Worm (Caenorhabditis elegans) whole organism, L4 larva: ENCODE measurements around the gene F08F8.10.

ENCODE experiments used
- F10B5.3 ChIP-seq: sonication (generic microtip); optimal IDR thresholded peaks from 2 replicates; lab custom pipeline; 2016; ENCODE audit warnings: mild to moderate bottlenecking, missing genetic modification characterization, missing compliant biosample characterization
- F44E2.7 ChIP-seq: fragments of 200-800 bp; sonication (Bioruptor generic); IDR thresholded peaks from 2 replicates; pipeline ENCODE4 v2.1.2; 2022; ENCODE audit warnings: missing genetic modification characterization, missing compliant biosample characterization
- R02D3.7 ChIP-seq: fragments of 150-350 bp; sonication (generic microtip); optimal IDR thresholded peaks from 3 replicates; lab custom pipeline; 2014; ENCODE audit warnings: missing biosample characterization, missing genetic modification characterization
- T20F7.1 ChIP-seq: fragments of 200-800 bp; sonication (Bioruptor generic); optimal IDR thresholded peaks from 2 replicates; lab custom pipeline; 2018; ENCODE audit warnings: mild to moderate bottlenecking, missing genetic modification characterization, missing compliant biosample characterization
- Y48G9A.11 ChIP-seq: fragments of 200-800 bp; sonication (Bioruptor generic); IDR thresholded peaks from 2 replicates; pipeline ENCODE4 v1.3.6; 2022; ENCODE audit warnings: missing genetic modification reagents, missing genetic modification characterization, missing compliant biosample characterization
- Y5F2A.4 ChIP-seq: fragments of 200-800 bp; sonication (Bioruptor generic); optimal IDR thresholded peaks from 2 replicates; lab custom pipeline; 2018; ENCODE audit warnings: mild to moderate bottlenecking, missing genetic modification characterization, missing compliant biosample characterization
- aha-1 ChIP-seq: fragments of 150-350 bp; peaks from one replicate; lab custom pipeline; 2014; ENCODE audit warnings: missing biosample characterization, missing genetic modification characterization
- arid-1 ChIP-seq: fragments of 200-800 bp; sonication (Bioruptor generic); conservative IDR thresholded peaks from 2 replicates; pipeline ENCODE4 v1.3.6; 2022; ENCODE audit warnings: missing genetic modification reagents, missing genetic modification characterization, missing compliant biosample characterization
- attf-4 ChIP-seq: sonication (generic microtip); optimal IDR thresholded peaks from 3 replicates; lab custom pipeline; 2017; ENCODE audit warnings: missing biosample characterization, missing genetic modification characterization
- ceh-32 ChIP-seq: sonication (generic microtip); optimal IDR thresholded peaks from 2 replicates; lab custom pipeline; 2016; ENCODE audit warnings: mild to moderate bottlenecking, missing genetic modification characterization, missing compliant biosample characterization; ENCODE audit not compliant: poor library complexity
- ctbp-1 ChIP-seq: fragments of 200-800 bp; sonication (Bioruptor generic); IDR thresholded peaks from 2 replicates; pipeline ENCODE4 v1.3.6; 2022; ENCODE audit warnings: missing genetic modification reagents, missing genetic modification characterization, missing compliant biosample characterization
- daf-16 ChIP-seq, 3 experiments: sonication (generic microtip); optimal IDR thresholded peaks; 2 replicates each; lab custom pipeline; 2016 to 2017; ENCODE audit warnings: missing genetic modification characterization in 3 of 3, missing genetic modification reagents in 3 of 3, mild to moderate bottlenecking in 2 of 3, missing compliant biosample characterization in 2 of 3, missing biosample characterization in 1 of 3, moderate library complexity in 1 of 3
- dmd-6 ChIP-seq: fragments of 200-800 bp; sonication (Bioruptor generic); IDR thresholded peaks from 2 replicates; pipeline ENCODE4 v1.3.6; 2022; ENCODE audit warnings: missing genetic modification reagents, missing genetic modification characterization, missing compliant biosample characterization
- dve-1 ChIP-seq: sonication (generic microtip); optimal IDR thresholded peaks from 2 replicates; lab custom pipeline; 2017; ENCODE audit warnings: antibody characterized with exemption, mild to moderate bottlenecking, missing genetic modification characterization, missing compliant biosample characterization; ENCODE audit not compliant: insufficient read depth
- egl-43 ChIP-seq: fragments of 200-800 bp; sonication (Bioruptor generic); IDR thresholded peaks from 2 replicates; pipeline ENCODE4 v1.3.6; 2022; ENCODE audit warnings: missing genetic modification reagents, missing genetic modification characterization, missing compliant biosample characterization
- fos-1 ChIP-seq: fragments of 150-350 bp; optimal IDR thresholded peaks from 2 replicates; lab custom pipeline; 2014; ENCODE audit warnings: missing biosample characterization, missing genetic modification characterization
- hif-1 ChIP-seq, 2 experiments: sonication (generic microtip); optimal IDR thresholded peaks; 2 replicates each; lab custom pipeline; 2016 to 2017; ENCODE audit warnings: missing compliant biosample characterization in 2 of 2, missing genetic modification characterization in 2 of 2, missing genetic modification reagents in 2 of 2, missing genotype in 2 of 2, mild to moderate bottlenecking in 1 of 2
- hlh-11 ChIP-seq: fragments of 200-800 bp; sonication (Bioruptor generic); optimal IDR thresholded peaks from 2 replicates; lab custom pipeline; 2018; ENCODE audit warnings: mild to moderate bottlenecking, missing genetic modification characterization, missing compliant biosample characterization
- hlh-30 ChIP-seq: sonication (generic microtip); optimal IDR thresholded peaks from 2 replicates; lab custom pipeline; 2017; ENCODE audit warnings: antibody characterized with exemption, mild to moderate bottlenecking, missing genetic modification characterization, missing compliant biosample characterization; ENCODE audit not compliant: insufficient read depth
- lin-15B ChIP-seq: fragments of 150-350 bp; sonication (generic microtip); optimal IDR thresholded peaks from 3 replicates; lab custom pipeline; 2014; ENCODE audit warnings: missing biosample characterization, missing genetic modification characterization
- lin-39 ChIP-seq: fragments of 150-350 bp; optimal IDR thresholded peaks from 2 replicates; lab custom pipeline; 2014; ENCODE audit warnings: missing biosample characterization, missing genetic modification reagents, missing genetic modification characterization
- lsy-2 ChIP-seq, 2 experiments: fragments of 150-350 bp in 1 of 2; sonication (generic microtip) in 1 of 2; optimal IDR thresholded peaks; 2 replicates each; lab custom pipeline; 2014 to 2017; ENCODE audit warnings: missing biosample characterization in 2 of 2, missing genetic modification characterization in 2 of 2
- mdl-1 ChIP-seq, 2 experiments: fragments of 150-350 bp in 1 of 2; sonication (generic microtip) in 1 of 2; optimal IDR thresholded peaks; 2 replicates each; lab custom pipeline; 2014 to 2017; ENCODE audit warnings: missing biosample characterization in 2 of 2, missing genetic modification characterization in 2 of 2
- mep-1 ChIP-seq: fragments of 150-350 bp; sonication (generic microtip); optimal IDR thresholded peaks from 3 replicates; lab custom pipeline; 2014; ENCODE audit warnings: missing biosample characterization, missing genetic modification characterization
- mes-2 ChIP-seq: sonication (generic microtip); optimal IDR thresholded peaks from 2 replicates; lab custom pipeline; 2016; ENCODE audit warnings: missing genotype, mild to moderate bottlenecking, missing genetic modification characterization, missing compliant biosample characterization; ENCODE audit not compliant: poor library complexity, severe bottlenecking
- mxl-3 ChIP-seq: fragments of 200-800 bp; sonication (Bioruptor generic); optimal IDR thresholded peaks from 2 replicates; lab custom pipeline; 2018; ENCODE audit warnings: mild to moderate bottlenecking, missing genetic modification characterization, missing compliant biosample characterization
- nhr-102 ChIP-seq: sonication (generic microtip); optimal IDR thresholded peaks from 2 replicates; lab custom pipeline; 2016; ENCODE audit warnings: mild to moderate bottlenecking, missing genetic modification characterization, moderate library complexity, missing compliant biosample characterization
- nhr-11 ChIP-seq: fragments of 150-350 bp; optimal IDR thresholded peaks from 2 replicates; lab custom pipeline; 2014; ENCODE audit warnings: missing biosample characterization, missing genetic modification characterization
- nhr-41 ChIP-seq: fragments of 200-800 bp; sonication (Bioruptor generic); IDR thresholded peaks from 2 replicates; pipeline ENCODE4 v1.3.6; 2022; ENCODE audit warnings: missing genetic modification reagents, missing genetic modification characterization, missing compliant biosample characterization
- nhr-42 ChIP-seq: fragments of 200-800 bp; sonication (Bioruptor generic); IDR thresholded peaks from 2 replicates; pipeline ENCODE4 v1.3.6; 2022; ENCODE audit warnings: missing genetic modification characterization, missing compliant biosample characterization
- nhr-48 ChIP-seq: sonication (generic microtip); optimal IDR thresholded peaks from 2 replicates; lab custom pipeline; 2016; ENCODE audit warnings: mild to moderate bottlenecking, missing genetic modification characterization, missing compliant biosample characterization
- nhr-76 ChIP-seq: fragments of 150-350 bp; optimal IDR thresholded peaks from 2 replicates; lab custom pipeline; 2014; ENCODE audit warnings: missing biosample characterization, missing genetic modification characterization
- pha-4 ChIP-seq, 2 experiments: fragments of 150-350 bp in 1 of 2; fragments of 200-800 bp in 1 of 2; sonication (Bioruptor generic) in 1 of 2; IDR thresholded peaks in 1 of 2; optimal IDR thresholded peaks in 1 of 2; 2 replicates each; pipeline versions ENCODE4 v1.3.6 to Lab custom; 2014 to 2022; ENCODE audit warnings: missing genetic modification characterization in 2 of 2, missing genetic modification reagents in 2 of 2, missing biosample characterization in 1 of 2, missing compliant biosample characterization in 1 of 2
- pqm-1 ChIP-seq: sonication (generic microtip); optimal IDR thresholded peaks from 2 replicates; lab custom pipeline; 2017; ENCODE audit warnings: missing biosample characterization, missing genetic modification characterization
- sdz-12 ChIP-seq: fragments of 200-800 bp; sonication (Bioruptor generic); optimal IDR thresholded peaks from 2 replicates; lab custom pipeline; 2018; ENCODE audit warnings: mild to moderate bottlenecking, missing genetic modification characterization, missing compliant biosample characterization
- spr-3 ChIP-seq: fragments of 200-800 bp; sonication (Bioruptor generic); optimal IDR thresholded peaks from 2 replicates; lab custom pipeline; 2018; ENCODE audit warnings: mild to moderate bottlenecking, missing genetic modification characterization, missing compliant biosample characterization
- tag-97 ChIP-seq: fragments of 200-800 bp; sonication (Bioruptor generic); IDR thresholded peaks from 2 replicates; pipeline ENCODE4 v1.3.6; 2022; ENCODE audit warnings: missing genetic modification characterization, missing compliant biosample characterization
- unc-130 ChIP-seq: sonication (generic microtip); optimal IDR thresholded peaks from 2 replicates; lab custom pipeline; 2016; ENCODE audit warnings: missing genetic modification reagents, missing genetic modification characterization, missing compliant biosample characterization
- unc-39 ChIP-seq: sonication (generic microtip); optimal IDR thresholded peaks from 2 replicates; lab custom pipeline; 2017; ENCODE audit warnings: missing biosample characterization, missing genetic modification characterization
- unc-62 ChIP-seq, 3 experiments: fragments of 150-350 bp in 1 of 3; sonication (generic microtip); optimal IDR thresholded peaks in 2 of 3; peaks in 1 of 3; 1 replicate in 1 of 3; 2 replicates in 2 of 3; lab custom pipeline; 2014 to 2017; ENCODE audit warnings: missing biosample characterization in 3 of 3, missing genetic modification characterization in 3 of 3, missing genetic modification reagents in 3 of 3, missing genotype in 1 of 3
- zfp-2 ChIP-seq: sonication (generic microtip); optimal IDR thresholded peaks from 2 replicates; lab custom pipeline; 2016; ENCODE audit warnings: mild to moderate bottlenecking, missing genetic modification characterization, missing compliant biosample characterization
- zfp-3 ChIP-seq: fragments of 200-800 bp; sonication (Bioruptor generic); conservative IDR thresholded peaks from 2 replicates; pipeline ENCODE4 v1.3.6; 2022; ENCODE audit warnings: missing genetic modification reagents, missing genetic modification characterization, missing compliant biosample characterization
- zip-11 ChIP-seq: fragments of 200-800 bp; sonication (Bioruptor generic); IDR thresholded peaks from 2 replicates; pipeline ENCODE4 v1.3.6; 2022; ENCODE audit warnings: missing genetic modification characterization, missing compliant biosample characterization

The F08F8.10 gene

DNA sequence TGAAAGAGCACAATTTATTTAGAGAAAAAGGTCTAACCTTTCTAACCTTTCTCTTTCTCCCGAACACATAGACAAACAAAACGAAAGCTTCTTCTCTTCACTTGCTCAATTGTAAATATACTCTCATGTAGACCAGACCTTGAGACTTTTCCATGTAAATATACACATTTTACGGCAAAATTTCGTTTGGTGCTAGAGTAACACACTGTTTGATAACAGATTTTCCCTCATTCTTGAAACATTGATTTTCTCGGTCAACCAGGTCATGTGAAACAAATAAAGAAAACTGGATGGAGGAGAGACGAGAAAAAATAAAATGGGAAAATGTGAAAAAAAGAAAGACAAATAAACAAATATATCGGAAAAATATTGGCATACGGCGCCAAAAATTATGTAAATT lies 35.2 kb downstream of the F08F8.10 start (continued):
- TF ChIP-seq hif-1 (tag; optimal IDR thresholded peaks at IDR 0.05; lab: Kevin White, UChicago) = no peak
- no peak for TF ChIP-seq pqm-1 (tag; lab: Kevin White, UChicago)

DNA sequence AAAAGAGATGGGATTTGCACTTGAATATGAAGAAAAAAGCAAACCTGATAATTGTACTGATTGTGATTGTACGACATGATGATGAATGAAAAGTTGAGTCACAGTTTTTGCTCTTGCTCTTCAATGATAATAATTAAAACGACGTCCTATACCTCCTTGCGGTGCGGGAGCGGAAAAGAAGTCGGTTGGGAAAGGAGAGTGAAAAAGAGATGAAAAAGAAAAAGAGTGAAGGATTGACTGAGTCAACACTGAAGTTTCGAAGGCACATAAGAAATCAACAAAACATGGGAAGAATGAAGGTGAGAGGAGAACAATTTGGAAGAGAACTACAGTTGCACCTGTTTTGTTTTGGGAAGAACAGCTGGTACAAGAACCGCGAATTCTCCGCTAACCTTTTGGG lies 37.8 kb downstream of the F08F8.10 start, which contains the start of gene F56C9.8:
Gene F56C9.8, minus strand, starts transcription at position 120 of the 400 bp plus-strand sequence.
- TF ChIP-seq dmd-6 (GFP tag; lab: Robert Waterston, UW) (no peak), unc-39 (tag; lab: Kevin White, UChicago) (no peak), mes-2 (tag; lab: Kevin White, UChicago) (no peak), nhr-48 (tag; lab: Kevin White, UChicago) (no peak), hlh-11 (tag; lab: Kevin White, UChicago) (peak; percentile 8), zfp-3 (GFP tag; lab: Robert Waterston, UW) (no peak), mxl-3 (no peak), daf-16 (GFP tag; optimal IDR thresholded peaks at IDR 0.05; lab: Kevin White, UChicago) (no peak), daf-16 (tag; optimal IDR thresholded peaks at IDR 0.05; lab: Kevin White, UChicago) (peak; percentile 56), tag-97 (GFP tag; lab: Robert Waterston, UW) (no peak), mep-1 (tag; lab: Kevin White, UChicago) (no peak), pqm-1 (tag; lab: Kevin White, UChicago) (peak; percentile 26), nhr-102 (tag; lab: Kevin White, UChicago) (no peak), unc-130 (GFP tag; lab: Kevin White, UChicago) (no peak), nhr-41 (GFP tag; lab: Robert Waterston, UW) (no peak), lsy-2 (tag; optimal IDR thresholded peaks at IDR 0.05; lab: Kevin White, UChicago) (no peak), mdl-1 (tag; optimal IDR thresholded peaks at IDR 0.05; lab: Kevin White, UChicago) (no peak), unc-62 (GFP tag; optimal IDR thresholded peaks at IDR 0.05 in 1 of 2; lab: Kevin White, UChicago) (no peak), unc-62 (tag; optimal IDR thresholded peaks at IDR 0.05; lab: Kevin White, UChicago) (no peak), hif-1 (tag; optimal IDR thresholded peaks at IDR 0.05; lab: Kevin White, UChicago) (no peak), Y48G9A.11 (GFP tag; lab: Robert Waterston, UW) (no peak)

DNA sequence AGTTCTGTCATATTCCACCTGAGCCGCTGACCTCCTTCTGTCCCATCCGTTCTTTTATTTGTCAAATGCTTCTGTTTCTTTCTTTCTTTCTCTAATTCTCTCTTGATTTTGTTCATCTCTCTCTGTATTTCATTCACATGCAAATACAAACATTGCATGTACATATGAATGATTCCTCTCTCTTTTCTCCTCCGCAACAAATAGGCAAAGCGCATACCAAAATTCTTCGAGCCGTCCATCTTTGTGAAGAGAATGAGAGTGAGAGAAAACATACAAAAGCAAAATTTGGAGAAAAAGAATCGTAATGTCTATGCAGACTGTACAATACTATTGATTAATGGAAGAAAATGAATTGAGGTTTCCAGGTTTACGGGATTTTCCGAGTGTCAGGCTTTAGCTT lies 39.8 kb downstream of the F08F8.10 start:
- TF ChIP-seq unc-62 (GFP tag; optimal IDR thresholded peaks at IDR 0.05 in 1 of 2; lab: Kevin White, UChicago) = peak in 1 of 2 experiments; percentile 53
- no peak for TF ChIP-seq unc-62 (tag; optimal IDR thresholded peaks at IDR 0.05; lab: Kevin White, UChicago)
- TF ChIP-seq hlh-30 (tag; lab: Kevin White, UChicago) = peak; percentile 23
- no peak for TF ChIP-seq dmd-6 (GFP tag; lab: Robert Waterston, UW)
- TF ChIP-seq nhr-11 (tag; lab: Kevin White, UChicago) = no peak
- peak; percentile 69 for TF ChIP-seq pqm-1 (tag; lab: Kevin White, UChicago)
- no peak for TF ChIP-seq zip-11 (GFP tag; lab: Robert Waterston, UW)
- no peak for TF ChIP-seq spr-3 (GFP tag; lab: Kevin White, UChicago)
- TF ChIP-seq F44E2.7 (GFP tag; lab: Robert Waterston, UW) = no peak
- no peak for TF ChIP-seq egl-43 (GFP tag; lab: Robert Waterston, UW)
- no peak for TF ChIP-seq T20F7.1 (GFP tag; lab: Kevin White, UChicago)
- peak; percentile 20 for TF ChIP-seq hlh-11 (tag; lab: Kevin White, UChicago)
- TF ChIP-seq fos-1 (tag; lab: Kevin White, UChicago) = no peak
- no peak for TF ChIP-seq ceh-32 (tag; lab: Kevin White, UChicago)
- TF ChIP-seq Y48G9A.11 (GFP tag; lab: Robert Waterston, UW) = no peak
- TF ChIP-seq nhr-76 (tag; lab: Kevin White, UChicago) = no peak
- no peak for TF ChIP-seq lin-15B (tag; lab: Kevin White, UChicago)
- TF ChIP-seq R02D3.7 (tag; lab: Kevin White, UChicago) = no peak
- TF ChIP-seq sdz-12 = no peak
- no peak for TF ChIP-seq attf-4 (tag; lab: Kevin White, UChicago)
- TF ChIP-seq arid-1 (GFP tag; lab: Robert Waterston, UW) = no peak
- no peak for TF ChIP-seq zfp-2 (tag; lab: Kevin White, UChicago)
- TF ChIP-seq nhr-42 (GFP tag; lab: Robert Waterston, UW) = no peak
- no peak for TF ChIP-seq mxl-3
- no peak for TF ChIP-seq pha-4 (GFP tag; IDR thresholded peaks at IDR 0.05; lab: Robert Waterston, UW)
- peak; percentile 77 for TF ChIP-seq pha-4 (tag; optimal IDR thresholded peaks at IDR 0.05; lab: Kevin White, UChicago)
- TF ChIP-seq daf-16 (GFP tag; optimal IDR thresholded peaks at IDR 0.05; lab: Kevin White, UChicago) = no peak
- peak; percentile 45 for TF ChIP-seq daf-16 (tag; optimal IDR thresholded peaks at IDR 0.05; lab: Kevin White, UChicago)
- peak in 1 of 2 experiments; percentile 15 for TF ChIP-seq lsy-2 (tag; optimal IDR thresholded peaks at IDR 0.05; lab: Kevin White, UChicago)
- TF ChIP-seq F10B5.3 (tag; lab: Kevin White, UChicago) = no peak
- TF ChIP-seq nhr-102 (tag; lab: Kevin White, UChicago) = no peak
- peak; percentile 42 for TF ChIP-seq dve-1 (tag; lab: Kevin White, UChicago)
- no peak for TF ChIP-seq Y5F2A.4
- TF ChIP-seq aha-1 (tag; lab: Kevin White, UChicago) = no peak
- TF ChIP-seq lin-39 (tag; lab: Kevin White, UChicago) = no peak
- no peak for TF ChIP-seq ctbp-1
